Worm (Caenorhabditis elegans) whole organism, midembryonic: ENCODE results near the gene penr-1.

Experiments
- flt-1 ChIP-seq: fragments of 200-800 bp; sonication (Bioruptor generic); IDR thresholded peaks from 2 replicates; pipeline ENCODE4 v1.3.6; 2022; ENCODE audit warnings: missing genetic modification characterization, missing compliant biosample characterization
- klf-2 ChIP-seq: fragments of 200-800 bp; sonication (Bioruptor generic); conservative IDR thresholded peaks from 2 replicates; pipeline ENCODE4 v1.3.6; 2022; ENCODE audit warnings: missing genetic modification reagents, missing genetic modification characterization, missing compliant biosample characterization
- ref-1 ChIP-seq: fragments of 200-800 bp; sonication (Bioruptor generic); conservative IDR thresholded peaks from 2 replicates; pipeline ENCODE4 v1.3.6; 2022; ENCODE audit warnings: missing genetic modification reagents, missing genetic modification characterization, missing compliant biosample characterization

DNA sequence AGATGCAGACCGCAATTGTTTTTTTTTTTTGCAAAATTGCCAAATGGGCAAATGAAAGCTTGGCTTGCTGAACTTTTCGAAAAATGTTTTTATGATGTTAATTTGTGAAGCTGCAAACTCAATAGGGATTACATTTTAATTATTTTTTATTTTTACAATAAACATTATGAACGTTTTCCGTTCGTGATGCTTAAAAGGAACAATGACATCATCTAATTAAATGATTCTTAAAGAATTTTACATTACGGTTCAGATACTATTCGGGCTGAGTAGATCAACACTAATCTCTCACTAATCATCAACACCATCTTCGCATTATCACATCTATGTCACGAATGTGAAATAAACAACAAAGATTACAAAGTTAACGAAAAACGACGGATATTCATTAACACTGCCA lies 43.2 kb downstream of the penr-1 start, which contains the start of gene C10G8.3:
- TF ChIP-seq ref-1 (GFP tag; lab: Robert Waterston, UW) (no peak), flt-1 (GFP tag; lab: Robert Waterston, UW) (no peak), klf-2 (no peak)
